Worm (Caenorhabditis elegans) whole organism, midembryonic: Measurements from ENCODE around the gene K08E5.1.

Experiments used
- T22C8.4 ChIP-seq: fragments of 200-800 bp; sonication (Bioruptor generic); IDR thresholded peaks from 2 replicates; pipeline ENCODE4 v1.3.6; 2022; ENCODE audit warnings: missing genetic modification characterization, missing compliant biosample characterization
- cog-1 ChIP-seq: sonication (generic microtip); optimal IDR thresholded peaks from 2 replicates; lab custom pipeline; 2016; ENCODE audit warnings: missing genetic modification characterization, missing compliant biosample characterization
- flt-1 ChIP-seq: fragments of 200-800 bp; sonication (Bioruptor generic); IDR thresholded peaks from 2 replicates; pipeline ENCODE4 v1.3.6; 2022; ENCODE audit warnings: missing genetic modification characterization, missing compliant biosample characterization
- klf-2 ChIP-seq: fragments of 200-800 bp; sonication (Bioruptor generic); conservative IDR thresholded peaks from 2 replicates; pipeline ENCODE4 v1.3.6; 2022; ENCODE audit warnings: missing genetic modification reagents, missing genetic modification characterization, missing compliant biosample characterization
- med-1 ChIP-seq: sonication (generic microtip); optimal IDR thresholded peaks from 2 replicates; lab custom pipeline; 2017; ENCODE audit warnings: missing genetic modification characterization, mild to moderate bottlenecking, missing compliant biosample characterization, antibody characterized with exemption, missing genetic modification reagents; ENCODE audit not compliant: insufficient read depth
- ref-1 ChIP-seq: fragments of 200-800 bp; sonication (Bioruptor generic); conservative IDR thresholded peaks from 2 replicates; pipeline ENCODE4 v1.3.6; 2022; ENCODE audit warnings: missing genetic modification reagents, missing genetic modification characterization, missing compliant biosample characterization
- tab-1 ChIP-seq: fragments of 200-800 bp; sonication (Bioruptor generic); IDR thresholded peaks from 2 replicates; pipeline ENCODE4 v1.3.6; 2022; ENCODE audit warnings: missing genetic modification characterization, missing compliant biosample characterization
- ztf-23 ChIP-seq: fragments of 200-800 bp; sonication (Bioruptor generic); IDR thresholded peaks from 2 replicates; pipeline ENCODE4 v1.3.6; 2022; ENCODE audit warnings: missing genetic modification reagents, missing genetic modification characterization, missing compliant biosample characterization
- ztf-29 ChIP-seq: fragments of 200-800 bp; sonication (Bioruptor generic); IDR thresholded peaks from 2 replicates; pipeline ENCODE4 v1.3.6; 2022; ENCODE audit warnings: missing genetic modification reagents, missing genetic modification characterization, missing compliant biosample characterization

K08E5.1 gene

ce11 chrIII:10106390-10106789 is 40.2 kb downstream of the K08E5.1 start, which contains the start of gene srt-55:
TSS of gene srt-55 (minus strand) at chrIII:10106490.
- TF ChIP-seq ztf-29 (GFP tag; lab: Robert Waterston, UW): no peak
- TF ChIP-seq tab-1 (GFP tag; lab: Robert Waterston, UW): no peak
- no peak for TF ChIP-seq ztf-23 (GFP tag; lab: Robert Waterston, UW)

ce11 chrIII:10101352-10101751 is 45.2 kb downstream of the K08E5.1 start, which contains the start of gene kel-10:
TSS of gene kel-10 (minus strand) at chrIII:10101452.
- TF ChIP-seq tab-1 (GFP tag; lab: Robert Waterston, UW): no peak
- no peak for TF ChIP-seq ztf-29 (GFP tag; lab: Robert Waterston, UW)
- TF ChIP-seq T22C8.4 (GFP tag; lab: Robert Waterston, UW): no peak
- TF ChIP-seq cog-1: no peak
- TF ChIP-seq ref-1 (GFP tag; lab: Robert Waterston, UW): no peak
- no peak for TF ChIP-seq ztf-23 (GFP tag; lab: Robert Waterston, UW)
- TF ChIP-seq med-1 (GFP tag; lab: Kevin White, UChicago): no peak
- TF ChIP-seq flt-1 (GFP tag; lab: Robert Waterston, UW): no peak
- TF ChIP-seq klf-2 (GFP tag; lab: Robert Waterston, UW): no peak

DNA sequence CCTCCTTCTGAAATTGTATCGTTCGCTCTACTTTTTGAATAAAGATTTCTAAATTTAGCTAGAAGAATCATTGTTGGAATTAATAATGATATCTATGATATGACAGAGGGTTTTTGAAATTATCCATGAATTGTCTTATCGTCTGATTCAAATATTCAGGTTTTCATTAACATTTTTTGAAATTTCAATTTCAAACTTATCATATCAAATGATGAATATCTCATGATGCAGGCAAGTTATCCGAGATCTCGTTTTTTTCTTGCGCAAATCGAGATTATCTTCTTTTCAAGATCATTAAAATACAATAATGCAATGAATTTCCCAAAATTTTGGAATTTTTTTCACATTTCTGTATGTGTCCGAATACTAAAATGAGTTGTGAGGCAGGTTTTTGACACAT is 48.6 kb downstream of the K08E5.1 start, which contains the start of gene spop-1:
TSS of gene spop-1 (minus strand) at position 101 of the 400 bp plus-strand sequence.
- TF ChIP-seq cog-1 (no peak), ref-1 (GFP tag; lab: Robert Waterston, UW) (no peak)

DNA sequence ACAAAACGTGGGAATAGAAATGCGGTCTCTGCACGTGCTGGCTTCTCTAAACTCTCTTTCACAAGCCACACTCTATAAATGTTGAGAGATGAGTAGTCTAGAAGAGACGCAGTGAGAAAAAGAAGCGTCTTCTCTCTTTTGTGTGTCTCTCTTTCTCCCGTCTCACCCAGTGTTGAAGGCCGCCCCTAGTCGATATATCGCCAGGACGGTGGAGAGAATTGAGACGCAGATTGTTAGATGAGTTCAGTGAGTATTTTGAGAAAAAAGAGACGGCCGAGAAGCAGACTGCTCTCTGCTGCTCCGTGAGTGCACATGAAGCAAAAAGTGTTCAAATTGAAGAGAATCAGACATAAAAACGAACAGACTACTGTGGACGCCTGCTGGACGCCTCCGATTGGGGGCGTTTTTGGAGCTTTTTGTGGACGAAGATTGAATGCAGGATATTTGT is 50.1 kb downstream of the K08E5.1 start:
- TF ChIP-seq flt-1 (GFP tag; lab: Robert Waterston, UW) (peak; percentile 64; the same call in 1 of the 2 replicates), ref-1 (GFP tag; lab: Robert Waterston, UW) (no peak), cog-1 (peak; percentile 69), ztf-23 (GFP tag; lab: Robert Waterston, UW) (0 out of 2 replicates have a peak, but pooled peaks have one; percentile 48), tab-1 (GFP tag; lab: Robert Waterston, UW) (0 out of 2 replicates have a peak, but pooled peaks have one; percentile 47), ztf-29 (GFP tag; lab: Robert Waterston, UW) (0 out of 2 replicates have a peak, but pooled peaks have one; percentile 6), med-1 (GFP tag; lab: Kevin White, UChicago) (no peak), klf-2 (GFP tag; lab: Robert Waterston, UW) (no peak), T22C8.4 (GFP tag; lab: Robert Waterston, UW) (0 out of 2 replicates have a peak, but pooled peaks have one; percentile 43)

- no peak for TF ChIP-seq flt-1 (GFP tag; lab: Robert Waterston, UW)
These were observed 51.2 kb downstream of the K08E5.1 start for ce11 chrIII:10095377-10095776.

DNA sequence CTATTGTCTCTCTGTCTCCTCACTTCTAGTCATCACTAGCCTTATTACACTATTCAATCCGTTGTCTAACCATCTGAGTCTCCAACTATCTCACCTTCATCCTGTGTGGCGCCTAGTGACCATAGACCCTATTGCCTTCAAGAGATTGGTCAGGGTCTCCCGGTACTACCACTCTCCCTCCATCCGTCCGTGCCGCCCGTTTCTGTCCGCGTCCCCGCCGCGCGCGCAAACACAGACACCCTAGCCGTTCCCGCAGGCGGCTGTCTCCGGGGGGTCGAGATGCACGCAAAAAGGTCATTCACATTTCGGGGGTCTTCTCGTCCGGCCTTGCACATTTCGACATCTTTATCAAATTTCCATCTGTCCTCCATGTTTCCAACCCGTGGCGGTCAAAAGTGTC is 52.1 kb downstream of the K08E5.1 start:
- TF ChIP-seq flt-1 (GFP tag; lab: Robert Waterston, UW) (peak; percentile 76), ref-1 (GFP tag; lab: Robert Waterston, UW) (no peak), ztf-29 (GFP tag; lab: Robert Waterston, UW) (no peak), med-1 (GFP tag; lab: Kevin White, UChicago) (no peak), cog-1 (peak; percentile 25), klf-2 (GFP tag; lab: Robert Waterston, UW) (no peak), ztf-23 (GFP tag; lab: Robert Waterston, UW) (no peak), tab-1 (GFP tag; lab: Robert Waterston, UW) (peak; percentile 76; the same call in 1 of the 2 replicates), T22C8.4 (GFP tag; lab: Robert Waterston, UW) (no peak)

- no peak for TF ChIP-seq cog-1
- TF ChIP-seq ztf-23 (GFP tag; lab: Robert Waterston, UW): no peak
- no peak for TF ChIP-seq tab-1 (GFP tag; lab: Robert Waterston, UW)
- no peak for TF ChIP-seq klf-2 (GFP tag; lab: Robert Waterston, UW)
- no peak for TF ChIP-seq ref-1 (GFP tag; lab: Robert Waterston, UW)
- TF ChIP-seq ztf-29 (GFP tag; lab: Robert Waterston, UW): no peak
- TF ChIP-seq T22C8.4 (GFP tag; lab: Robert Waterston, UW): no peak
- TF ChIP-seq flt-1 (GFP tag; lab: Robert Waterston, UW): no peak
- TF ChIP-seq med-1 (GFP tag; lab: Kevin White, UChicago): no peak
These were observed 53.5 kb downstream of the K08E5.1 start for ce11 chrIII:10093093-10093492.
